Fruit fly (Drosophila melanogaster) whole organism, adult: ENCODE data around the gene CG1105.

Source experiments
- CG11617 ChIP-seq: fragments of 200-800 bp; sonication (Bioruptor generic); optimal IDR thresholded peaks from 2 replicates; lab custom pipeline; 2017; ENCODE audit warnings: mild to moderate bottlenecking, missing biosample characterization, missing genetic modification reagents, missing genetic modification characterization
- CG12768 ChIP-seq: fragments of 200-800 bp; sonication (Bioruptor generic); optimal IDR thresholded peaks from 2 replicates; lab custom pipeline; 2017; ENCODE audit warnings: missing biosample characterization, missing genetic modification characterization, mild to moderate bottlenecking, moderate library complexity, missing genetic modification reagents
- CG14711 ChIP-seq: fragments of 200-800 bp; sonication (Bioruptor generic); optimal IDR thresholded peaks from 2 replicates; lab custom pipeline; 2018; ENCODE audit warnings: missing biosample characterization, mild to moderate bottlenecking, missing genetic modification characterization, moderate library complexity
- CG1620 ChIP-seq: fragments of 200-800 bp; sonication (Bioruptor generic); optimal IDR thresholded peaks from 2 replicates; lab custom pipeline; 2016; ENCODE audit warnings: missing biosample characterization, missing genetic modification characterization
- CG33017 ChIP-seq: fragments of 200-800 bp; sonication (Bioruptor generic); optimal IDR thresholded peaks from 2 replicates; lab custom pipeline; 2018; ENCODE audit warnings: missing biosample characterization, mild to moderate bottlenecking, missing genetic modification characterization, moderate library complexity
- CG5204 ChIP-seq: fragments of 200-800 bp; sonication (Bioruptor generic); optimal IDR thresholded peaks from 2 replicates; lab custom pipeline; 2016; ENCODE audit warnings: missing biosample characterization, missing genetic modification characterization
- CG7045 ChIP-seq: fragments of 200-800 bp; sonication (Bioruptor generic); optimal IDR thresholded peaks from 2 replicates; lab custom pipeline; 2017; ENCODE audit warnings: missing biosample characterization, mild to moderate bottlenecking, missing genetic modification characterization
- CG7101 ChIP-seq: fragments of 200-800 bp; sonication (Bioruptor generic); optimal IDR thresholded peaks from 2 replicates; lab custom pipeline; 2018; ENCODE audit warnings: missing biosample characterization, mild to moderate bottlenecking, missing genetic modification characterization, moderate library complexity
- Clk ChIP-seq: fragments of 200-800 bp; sonication (Bioruptor generic); optimal IDR thresholded peaks from 2 replicates; lab custom pipeline; 2017; ENCODE audit warnings: missing biosample characterization, missing genetic modification characterization
- Crg-1 ChIP-seq: fragments of 200-800 bp; sonication (Bioruptor generic); optimal IDR thresholded peaks from 2 replicates; lab custom pipeline; 2016; ENCODE audit warnings: missing biosample characterization, missing genetic modification characterization
- Hr96 ChIP-seq: fragments of 200-800 bp; sonication (Bioruptor generic); optimal IDR thresholded peaks from 2 replicates; lab custom pipeline; 2016; ENCODE audit warnings: missing biosample characterization, missing genetic modification characterization
- Mnt ChIP-seq: fragments of 200-800 bp; sonication (Bioruptor generic); optimal IDR thresholded peaks from 2 replicates; lab custom pipeline; 2016; ENCODE audit warnings: missing biosample characterization, mild to moderate bottlenecking, missing genetic modification characterization
- bab1 ChIP-seq: fragments of 200-800 bp; sonication (Bioruptor generic); optimal IDR thresholded peaks from 3 replicates; lab custom pipeline; 2019; ENCODE audit warnings: missing biosample characterization, mild to moderate bottlenecking, missing genetic modification characterization, moderate library complexity
- cic ChIP-seq: fragments of 200-800 bp; sonication (Bioruptor generic); optimal IDR thresholded peaks from 2 replicates; lab custom pipeline; 2017; ENCODE audit warnings: missing biosample characterization, mild to moderate bottlenecking, missing genetic modification characterization, moderate library complexity
- cnc ChIP-seq, 2 experiments: fragments of >200 bp; optimal IDR thresholded peaks; 2 replicates each; lab custom pipeline; 2017
- kay ChIP-seq: fragments of 200-800 bp; sonication (Bioruptor generic); peaks from one replicate; lab custom pipeline; 2016; ENCODE audit warnings: missing biosample characterization, missing genetic modification characterization, borderline replicate concordance
- ovo ChIP-seq: fragments of 200-800 bp; sonication (Bioruptor generic); optimal IDR thresholded peaks from 2 replicates; lab custom pipeline; 2016; ENCODE audit warnings: missing biosample characterization, missing genetic modification characterization
- pad ChIP-seq: fragments of 200-800 bp; sonication (Bioruptor generic); optimal IDR thresholded peaks from 3 replicates; lab custom pipeline; 2017; ENCODE audit warnings: missing biosample characterization, missing genetic modification characterization, mild to moderate bottlenecking, moderate library complexity, missing genetic modification reagents
- tj ChIP-seq: fragments of 200-800 bp; sonication (Bioruptor generic); optimal IDR thresholded peaks from 3 replicates; lab custom pipeline; 2017; ENCODE audit warnings: missing biosample characterization, mild to moderate bottlenecking, missing genetic modification characterization, moderate library complexity
- toe ChIP-seq: fragments of 200-800 bp; sonication (Bioruptor generic); optimal IDR thresholded peaks from 2 replicates; lab custom pipeline; 2016; ENCODE audit warnings: missing biosample characterization, missing genetic modification characterization

Gene CG1105

dm6 chr3R:7067092-7067491 is at the start of gene CG1105, which contains the start of gene CG1965:
TSS of gene CG1105 (minus strand) at chr3R:7067136.
TSS of gene CG1965 (plus strand) at chr3R:7067401.
- TF ChIP-seq toe (GFP tag; lab: Kevin White, UChicago) (peak; percentile 95), CG7045 (GFP tag; lab: Kevin White, UChicago) (peak; percentile 85), CG7101 (peak; percentile 88), pad (GFP tag; lab: Kevin White, UChicago) (peak; percentile 66), cic (peak; percentile 59), CG33017 (tag; lab: Kevin White, UChicago) (peak; percentile 74), CG1620 (peak; percentile 94), Hr96 (GFP tag; lab: Kevin White, UChicago) (peak; percentile 89), bab1 (GFP tag; lab: Kevin White, UChicago) (peak; percentile 91), Clk (GFP tag; lab: Kevin White, UChicago) (peak; percentile 83), Crg-1 (GFP tag; lab: Kevin White, UChicago) (peak; percentile 79), ovo (peak; percentile 75), kay (GFP tag; lab: Kevin White, UChicago) (peak; percentile 88), CG14711 (tag; lab: Kevin White, UChicago) (peak; percentile 80), Mnt (GFP tag; lab: Kevin White, UChicago) (peak; percentile 87), CG11617 (GFP tag; lab: Kevin White, UChicago) (peak; percentile 80), cnc (optimal IDR thresholded peaks at IDR 0.05; lab: Kevin White, UChicago) (no peak), CG12768 (GFP tag; lab: Kevin White, UChicago) (peak; percentile 77), CG5204 (GFP tag; lab: Kevin White, UChicago) (peak; percentile 90), tj (peak; percentile 69)

dm6 chr3R:7116511-7116910 is 49.6 kb upstream of the CG1105 start:
- TF ChIP-seq pad (GFP tag; lab: Kevin White, UChicago), result no peak
- no peak for TF ChIP-seq CG7101
- TF ChIP-seq Crg-1 (GFP tag; lab: Kevin White, UChicago), result no peak
- TF ChIP-seq toe (GFP tag; lab: Kevin White, UChicago), result no peak
- TF ChIP-seq CG12768 (GFP tag; lab: Kevin White, UChicago), result no peak
- TF ChIP-seq CG33017 (tag; lab: Kevin White, UChicago), result no peak
- no peak for TF ChIP-seq Hr96 (GFP tag; lab: Kevin White, UChicago)
- TF ChIP-seq kay (GFP tag; lab: Kevin White, UChicago), result no peak
- no peak for TF ChIP-seq CG11617 (GFP tag; lab: Kevin White, UChicago)
- no peak for TF ChIP-seq bab1 (GFP tag; lab: Kevin White, UChicago)
- TF ChIP-seq tj, result no peak
- TF ChIP-seq CG14711 (tag; lab: Kevin White, UChicago), result no peak
- TF ChIP-seq cic, result no peak
- no peak for TF ChIP-seq CG1620
- no peak for TF ChIP-seq CG7045 (GFP tag; lab: Kevin White, UChicago)
- no peak for TF ChIP-seq CG5204 (GFP tag; lab: Kevin White, UChicago)
- TF ChIP-seq Mnt (GFP tag; lab: Kevin White, UChicago), result no peak
- TF ChIP-seq cnc (optimal IDR thresholded peaks at IDR 0.05; lab: Kevin White, UChicago), result no peak
- no peak for TF ChIP-seq Clk (GFP tag; lab: Kevin White, UChicago)
- TF ChIP-seq ovo, result no peak

- no peak for TF ChIP-seq tj
- no peak for TF ChIP-seq Mnt (GFP tag; lab: Kevin White, UChicago)
- TF ChIP-seq CG7045 (GFP tag; lab: Kevin White, UChicago), result no peak
- TF ChIP-seq ovo, result no peak
- TF ChIP-seq Hr96 (GFP tag; lab: Kevin White, UChicago), result no peak
- TF ChIP-seq pad (GFP tag; lab: Kevin White, UChicago), result no peak
- TF ChIP-seq CG5204 (GFP tag; lab: Kevin White, UChicago), result no peak
- TF ChIP-seq toe (GFP tag; lab: Kevin White, UChicago), result no peak
- no peak for TF ChIP-seq CG12768 (GFP tag; lab: Kevin White, UChicago)
- TF ChIP-seq CG33017 (tag; lab: Kevin White, UChicago), result no peak
Measured at dm6 chr3R:7112977-7113376, 46.0 kb upstream of the CG1105 start.

dm6 chr3R:7111206-7111858 is 44.4 kb upstream of the CG1105 start:
- TF ChIP-seq kay (GFP tag; lab: Kevin White, UChicago) (no peak), toe (GFP tag; lab: Kevin White, UChicago) (no peak), CG12768 (GFP tag; lab: Kevin White, UChicago) (no peak), cic (no peak), CG11617 (GFP tag; lab: Kevin White, UChicago) (no peak), CG1620 (no peak), Hr96 (GFP tag; lab: Kevin White, UChicago) (no peak), ovo (no peak), CG14711 (tag; lab: Kevin White, UChicago) (no peak), tj (no peak), CG5204 (GFP tag; lab: Kevin White, UChicago) (no peak), CG33017 (tag; lab: Kevin White, UChicago) (no peak), Mnt (GFP tag; lab: Kevin White, UChicago) (no peak), bab1 (GFP tag; lab: Kevin White, UChicago) (no peak), CG7045 (GFP tag; lab: Kevin White, UChicago) (no peak), CG7101 (no peak)

- TF ChIP-seq kay (GFP tag; lab: Kevin White, UChicago), result no peak
- no peak for TF ChIP-seq toe (GFP tag; lab: Kevin White, UChicago)
- TF ChIP-seq ovo, result no peak
- no peak for TF ChIP-seq cnc (optimal IDR thresholded peaks at IDR 0.05; lab: Kevin White, UChicago)
- no peak for TF ChIP-seq CG33017 (tag; lab: Kevin White, UChicago)
- no peak for TF ChIP-seq CG14711 (tag; lab: Kevin White, UChicago)
- TF ChIP-seq Clk (GFP tag; lab: Kevin White, UChicago), result no peak
- no peak for TF ChIP-seq CG1620
- no peak for TF ChIP-seq Mnt (GFP tag; lab: Kevin White, UChicago)
- TF ChIP-seq pad (GFP tag; lab: Kevin White, UChicago), result no peak
Measured at dm6 chr3R:7109760-7110303, 42.9 kb upstream of the CG1105 start.
